Fruit fly (Drosophila melanogaster): ENCODE results near the gene CG17298.

The CG17298 gene

dm6 chr3R:21297387-21297956 is 14.5 kb downstream of the CG17298 start (continued):
- TF ChIP-seq Dfd (GFP tag; optimal IDR thresholded peaks at IDR 0.05) (no peak), Lhr (GFP tag; optimal IDR thresholded peaks at IDR 0.05) (peak; percentile 76), CG12071 (GFP tag; optimal IDR thresholded peaks at IDR 0.05) (peak; percentile 84), CG15601 (tag; optimal IDR thresholded peaks at IDR 0.05) (peak; percentile 90), CG2116 (GFP tag; optimal IDR thresholded peaks at IDR 0.05) (peak; percentile 42), NC2α (GFP tag; optimal IDR thresholded peaks at IDR 0.05) (peak; percentile 68), CG4707 (GFP tag; optimal IDR thresholded peaks at IDR 0.05) (peak; percentile 77), ken (GFP tag; IDR thresholded peaks at IDR 0.05) (no peak), exex (tag; optimal IDR thresholded peaks at IDR 0.05) (peak; percentile 74), Sry-δ (GFP tag; optimal IDR thresholded peaks at IDR 0.05) (peak; percentile 28), grau (tag; optimal IDR thresholded peaks at IDR 0.05) (peak; percentile 33), sc (optimal IDR thresholded peaks at IDR 0.05) (no peak), sc (GFP tag; optimal IDR thresholded peaks at IDR 0.05) (peak; percentile 78), Ets65A (GFP tag) (peak; percentile 17), dpn (GFP tag; optimal IDR thresholded peaks at IDR 0.05) (peak in 1 of 2 experiments; percentile 58), CG10147 (GFP tag; optimal IDR thresholded peaks at IDR 0.05) (peak; percentile 73), shn (GFP tag; optimal IDR thresholded peaks at IDR 0.05) (peak; percentile 10), CG18476 (GFP tag; optimal IDR thresholded peaks at IDR 0.05) (peak; percentile 64), grn (GFP tag; optimal IDR thresholded peaks at IDR 0.05) (peak; percentile 91), CG2202 (tag; optimal IDR thresholded peaks at IDR 0.05) (peak; percentile 66), CG16815 (GFP tag; optimal IDR thresholded peaks at IDR 0.05) (no peak), pho (GFP tag; optimal IDR thresholded peaks at IDR 0.05) (peak; percentile 60), corto (GFP tag; optimal IDR thresholded peaks at IDR 0.05) (peak; percentile 59), Opbp (GFP tag; IDR thresholded peaks at IDR 0.05; ENCODE audit: partially characterized antibody) (no peak), CG15696 (tag; optimal IDR thresholded peaks at IDR 0.05) (peak; percentile 81), Lpt (GFP tag; optimal IDR thresholded peaks at IDR 0.05) (no peak), CG9797 (GFP tag; optimal IDR thresholded peaks at IDR 0.05) (no peak), CG5180 (GFP tag; optimal IDR thresholded peaks at IDR 0.05) (peak; percentile 79), CG12659 (GFP tag; optimal IDR thresholded peaks at IDR 0.05) (peak; percentile 79), Atf3 (GFP tag; optimal IDR thresholded peaks at IDR 0.05) (peak; percentile 14), kay (GFP tag; optimal IDR thresholded peaks at IDR 0.05) (peak; percentile 28), CG13296 (GFP tag; optimal IDR thresholded peaks at IDR 0.05) (peak; percentile 89), zfh2 (GFP tag; optimal IDR thresholded peaks at IDR 0.05) (peak; percentile 14), Xbp1 (GFP tag; optimal IDR thresholded peaks at IDR 0.05) (no peak), rib (GFP tag; IDR thresholded peaks at IDR 0.05) (no peak), CG13424 (tag; optimal IDR thresholded peaks at IDR 0.05) (peak; percentile 72), jigr1 (GFP tag; IDR thresholded peaks at IDR 0.05) (no peak), CG10979 (tag; optimal IDR thresholded peaks at IDR 0.05) (peak; percentile 46), ftz-f1 (GFP tag; optimal IDR thresholded peaks at IDR 0.05) (peak; percentile 27), CG14965 (GFP tag; optimal IDR thresholded peaks at IDR 0.05; ENCODE audit: borderline replicate concordance) (peak; percentile 72), unpg (GFP tag; optimal IDR thresholded peaks at IDR 0.05) (peak; percentile 51), Sox102F (GFP tag; optimal IDR thresholded peaks at IDR 0.05) (peak; percentile 55), CG16813 (GFP tag; IDR thresholded peaks at IDR 0.05; ENCODE audit: partially characterized antibody) (no peak), CG18619 (GFP tag; optimal IDR thresholded peaks at IDR 0.05) (peak; percentile 80), btn (GFP tag; optimal IDR thresholded peaks at IDR 0.05) (peak; percentile 25), D (optimal IDR thresholded peaks at IDR 0.05) (no peak), D (GFP tag; optimal IDR thresholded peaks at IDR 0.05) (peak; percentile 81), CG10654 (GFP tag; optimal IDR thresholded peaks at IDR 0.05) (peak; percentile 49), Elba2 (GFP tag; optimal IDR thresholded peaks at IDR 0.05) (no peak), Dek (tag; optimal IDR thresholded peaks at IDR 0.05) (peak; percentile 51)

All from whole organism, embryonic.